Fruit fly (Drosophila melanogaster) whole organism, pupa: ENCODE data around the gene CG3679.

ENCODE experiments used
- CG10348 ChIP-seq: fragments of 200-800 bp; sonication (Bioruptor generic); IDR thresholded peaks from 2 replicates; pipeline ENCODE4 v1.3.6; 2022; ENCODE audit warnings: missing biosample characterization, missing genetic modification characterization
- CG12605 ChIP-seq: fragments of 200-800 bp; sonication (Bioruptor generic); IDR thresholded peaks from 2 replicates; pipeline ENCODE4 v1.3.6; 2022; ENCODE audit warnings: missing biosample characterization, missing genetic modification characterization
- CG13204 ChIP-seq: fragments of 200-800 bp; sonication (Bioruptor generic); optimal IDR thresholded peaks from 2 replicates; lab custom pipeline; 2018; ENCODE audit warnings: missing biosample characterization, mild to moderate bottlenecking, missing genetic modification characterization, moderate library complexity
- CG14655 ChIP-seq: fragments of 200-800 bp; sonication (Bioruptor generic); optimal IDR thresholded peaks from 3 replicates; lab custom pipeline; 2017; ENCODE audit warnings: mild to moderate bottlenecking, missing biosample characterization, missing genetic modification reagents, missing genetic modification characterization
- CG15710 ChIP-seq: fragments of 200-800 bp; sonication (Bioruptor generic); optimal IDR thresholded peaks from 2 replicates; lab custom pipeline; 2018; ENCODE audit warnings: missing biosample characterization, mild to moderate bottlenecking, missing genetic modification characterization, moderate library complexity
- CG17806 ChIP-seq: fragments of 200-800 bp; sonication (Bioruptor generic); optimal IDR thresholded peaks from 2 replicates; lab custom pipeline; 2018; ENCODE audit warnings: missing biosample characterization, mild to moderate bottlenecking, missing genetic modification characterization, moderate library complexity
- CG32121 ChIP-seq: fragments of 200-800 bp; sonication (Bioruptor generic); IDR thresholded peaks from 2 replicates; pipeline ENCODE4 v1.3.6; 2022; ENCODE audit warnings: missing biosample characterization, missing genetic modification characterization
- CG34367 ChIP-seq: fragments of 200-800 bp; sonication (Bioruptor generic); optimal IDR thresholded peaks from 2 replicates; lab custom pipeline; 2018; ENCODE audit warnings: missing biosample characterization, mild to moderate bottlenecking, missing genetic modification characterization
- CG4496 ChIP-seq: fragments of 200-800 bp; sonication (Bioruptor generic); IDR thresholded peaks from 3 replicates; pipeline ENCODE4 v1.3.6; 2022; ENCODE audit warnings: missing biosample characterization, missing genetic modification characterization
- CG8159 ChIP-seq: fragments of 200-800 bp; sonication (Bioruptor generic); optimal IDR thresholded peaks from 3 replicates; lab custom pipeline; 2018; ENCODE audit warnings: missing biosample characterization, mild to moderate bottlenecking, missing genetic modification characterization, moderate library complexity
- CG8301 ChIP-seq: fragments of 200-800 bp; sonication (Bioruptor generic); optimal IDR thresholded peaks from 2 replicates; lab custom pipeline; 2018; ENCODE audit warnings: missing biosample characterization, mild to moderate bottlenecking, missing genetic modification characterization
- CG9948 ChIP-seq: fragments of 200-800 bp; sonication (Bioruptor generic); optimal IDR thresholded peaks from 2 replicates; lab custom pipeline; 2018; ENCODE audit warnings: missing biosample characterization, mild to moderate bottlenecking, missing genetic modification characterization, moderate library complexity
- D1 ChIP-seq: fragments of 200-800 bp; sonication (Bioruptor generic); optimal IDR thresholded peaks from 2 replicates; lab custom pipeline; 2018; ENCODE audit warnings: missing biosample characterization, mild to moderate bottlenecking, missing genetic modification characterization, moderate library complexity
- EcR ChIP-seq: fragments of 200-800 bp; sonication (Bioruptor generic); optimal IDR thresholded peaks from 3 replicates; lab custom pipeline; 2019; ENCODE audit warnings: missing biosample characterization, missing genetic modification characterization, mild to moderate bottlenecking, moderate library complexity, missing genetic modification reagents
- Ets98B ChIP-seq: fragments of 200-800 bp; sonication (Bioruptor generic); IDR thresholded peaks from 2 replicates; pipeline ENCODE4 v1.3.6; 2022; ENCODE audit warnings: missing biosample characterization, missing genetic modification characterization
- Pif1A ChIP-seq: fragments of 200-800 bp; sonication (Bioruptor generic); optimal IDR thresholded peaks from 3 replicates; lab custom pipeline; 2016; ENCODE audit warnings: missing biosample characterization, missing genetic modification characterization
- Pif1B ChIP-seq: fragments of 200-800 bp; sonication (Bioruptor generic); optimal IDR thresholded peaks from 3 replicates; lab custom pipeline; 2016; ENCODE audit warnings: missing biosample characterization, missing genetic modification characterization
- Snoo ChIP-seq: fragments of 200-800 bp; sonication (Bioruptor generic); optimal IDR thresholded peaks from 3 replicates; lab custom pipeline; 2017; ENCODE audit warnings: missing biosample characterization, mild to moderate bottlenecking, missing genetic modification characterization, inconsistent platforms
- fd96Ca ChIP-seq: fragments of 200-800 bp; sonication (Bioruptor generic); IDR thresholded peaks from 3 replicates; pipeline ENCODE4 v1.3.6; 2022; ENCODE audit warnings: missing biosample characterization, missing genetic modification characterization
- gl ChIP-seq: fragments of 200-800 bp; sonication (Bioruptor generic); optimal IDR thresholded peaks from 2 replicates; lab custom pipeline; 2018; ENCODE audit warnings: missing biosample characterization, mild to moderate bottlenecking, missing genetic modification characterization
- rn ChIP-seq: fragments of 200-800 bp; sonication (Bioruptor generic); IDR thresholded peaks from 2 replicates; pipeline ENCODE4 v1.3.6; 2022; ENCODE audit warnings: missing biosample characterization, missing genetic modification characterization

Gene CG3679

DNA sequence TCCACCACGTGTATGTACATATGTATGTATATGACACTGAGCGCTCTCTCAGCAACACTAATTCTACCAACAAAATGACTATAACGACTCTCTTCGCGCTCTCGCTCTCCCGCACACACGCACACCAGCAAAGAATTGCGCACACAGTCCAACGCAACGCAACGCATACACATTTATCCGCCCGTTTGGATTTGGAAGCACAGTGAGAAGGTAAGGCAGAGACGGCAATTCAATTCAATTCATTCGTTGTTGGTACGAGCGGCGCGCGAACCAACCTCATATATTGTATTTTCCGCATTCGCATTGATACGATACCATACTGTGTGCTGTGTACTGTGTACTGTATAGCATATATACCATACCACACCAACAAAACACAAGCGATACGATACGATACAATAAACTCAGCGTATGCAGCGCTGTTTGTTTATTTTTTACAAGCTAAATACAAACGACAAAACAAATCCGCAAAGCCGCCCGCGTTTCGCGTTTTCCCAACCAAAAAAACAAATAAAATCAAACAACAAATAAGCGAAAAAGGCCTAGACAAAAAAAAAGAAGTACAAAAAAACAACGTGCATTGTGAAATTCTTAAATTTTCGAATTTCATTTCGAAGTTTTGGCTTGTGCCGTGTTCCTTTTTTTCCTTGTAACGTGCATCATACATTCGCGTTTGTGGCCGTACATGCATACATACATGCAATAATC lies 29.9 kb downstream of the CG3679 start, which contains the start of the genes CG9921 and Dsp1:
TSS of gene CG9921 (minus strand) at position 167 of the 708 bp plus-strand sequence.
TSS of gene Dsp1 (plus strand) at position 179 of the 708 bp plus-strand sequence.
- TF ChIP-seq CG17806 (tag; lab: Kevin White, UChicago) (no peak), CG4496 (GFP tag; lab: Robert Waterston, UW) (peak; percentile 29; the same call in 1 of the 3 replicates), Ets98B (GFP tag; lab: Robert Waterston, UW) (peak; percentile 35; the same call in 1 of the 2 replicates), CG15710 (no peak), fd96Ca (GFP tag; lab: Robert Waterston, UW) (peak; percentile 54; the same call in 1 of the 3 replicates), EcR (GFP tag; lab: Kevin White, UChicago) (peak; percentile 9), CG8159 (tag; lab: Kevin White, UChicago) (no peak), Pif1A (GFP tag; lab: Kevin White, UChicago) (no peak), CG12605 (0 out of 2 replicates have a peak, but pooled peaks have one; percentile 30), CG14655 (GFP tag; lab: Kevin White, UChicago) (peak; percentile 3)

DNA sequence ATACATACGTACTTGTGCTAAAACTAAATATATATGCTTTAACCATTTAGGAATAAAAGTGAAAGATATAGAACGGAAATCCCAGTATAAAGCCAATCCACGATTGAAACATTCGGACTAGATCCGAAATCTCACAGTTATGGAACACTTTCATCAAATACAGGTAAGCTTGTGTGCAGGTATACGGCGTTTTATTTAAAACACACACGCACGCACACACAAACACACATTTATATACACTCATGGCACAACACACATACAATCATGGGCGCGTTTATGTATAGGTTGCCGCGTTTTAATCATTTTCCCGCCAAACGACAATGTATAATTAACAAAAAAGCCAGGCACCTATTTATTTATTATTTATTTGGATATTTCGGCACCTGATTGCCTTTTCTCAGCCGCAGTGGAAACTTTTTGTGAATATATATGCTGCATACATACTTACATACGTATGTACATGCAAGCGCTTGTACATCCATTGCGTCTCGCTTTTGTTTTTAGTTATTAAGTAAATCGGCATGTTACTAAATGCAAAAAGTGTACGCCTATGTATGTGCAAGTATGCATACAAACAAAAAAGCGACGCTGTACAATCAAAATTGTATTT lies 30.7 kb downstream of the CG3679 start:
- TF ChIP-seq CG13204 (GFP tag; lab: Kevin White, UChicago) (no peak), CG12605 (no peak), fd96Ca (GFP tag; lab: Robert Waterston, UW) (no peak), Ets98B (GFP tag; lab: Robert Waterston, UW) (no peak), CG4496 (GFP tag; lab: Robert Waterston, UW) (no peak), CG8301 (tag; lab: Kevin White, UChicago) (no peak), CG15710 (no peak), CG8159 (tag; lab: Kevin White, UChicago) (no peak), Pif1B (GFP tag; lab: Kevin White, UChicago) (no peak), CG14655 (GFP tag; lab: Kevin White, UChicago) (no peak), gl (tag; lab: Kevin White, UChicago) (no peak), Snoo (tag; lab: Kevin White, UChicago) (no peak), CG34367 (tag; lab: Kevin White, UChicago) (no peak), EcR (GFP tag; lab: Kevin White, UChicago) (no peak), Pif1A (GFP tag; lab: Kevin White, UChicago) (no peak), D1 (no peak)

DNA sequence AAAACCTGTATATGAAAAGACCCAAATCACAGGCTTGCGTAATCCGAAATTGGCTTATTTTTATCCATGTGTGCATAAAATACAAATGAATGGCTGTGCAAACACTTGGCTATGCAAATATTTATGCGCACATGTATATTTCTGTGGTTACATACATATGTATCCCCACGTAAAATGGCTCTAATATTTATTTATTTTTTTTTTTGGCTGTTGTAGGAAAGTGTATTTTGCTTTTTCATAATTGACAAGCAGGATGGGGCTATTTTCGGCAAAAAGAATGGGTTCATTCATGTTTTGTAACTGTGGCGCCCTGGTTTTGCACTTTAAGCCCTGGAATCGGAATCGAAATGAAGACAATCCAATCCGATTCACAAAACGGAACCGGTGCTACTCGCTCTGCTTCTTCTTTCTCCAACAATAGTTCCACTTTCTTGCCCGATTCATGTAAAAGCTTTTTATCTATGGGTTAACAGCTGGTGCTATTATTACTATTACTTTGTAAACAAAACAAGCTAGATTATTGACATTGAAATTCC lies 31.5 kb downstream of the CG3679 start:
- TF ChIP-seq CG12605 (peak; percentile 64; the same call in 1 of the 2 replicates), Ets98B (GFP tag; lab: Robert Waterston, UW) (peak; percentile 87), CG13204 (GFP tag; lab: Kevin White, UChicago) (no peak), CG34367 (tag; lab: Kevin White, UChicago) (peak; percentile 46), CG17806 (tag; lab: Kevin White, UChicago) (peak; percentile 62), CG8159 (tag; lab: Kevin White, UChicago) (peak; percentile 57), rn (GFP tag; lab: Robert Waterston, UW) (peak; percentile 61), CG15710 (peak; percentile 55), Pif1B (GFP tag; lab: Kevin White, UChicago) (peak; percentile 77), CG10348 (GFP tag; lab: Robert Waterston, UW) (no peak), D1 (no peak), CG9948 (peak; percentile 33), EcR (GFP tag; lab: Kevin White, UChicago) (no peak), Snoo (tag; lab: Kevin White, UChicago) (peak; percentile 67), gl (tag; lab: Kevin White, UChicago) (no peak), fd96Ca (GFP tag; lab: Robert Waterston, UW) (peak; percentile 86), CG8301 (tag; lab: Kevin White, UChicago) (peak; percentile 49), CG4496 (GFP tag; lab: Robert Waterston, UW) (peak; percentile 93), CG32121 (GFP tag; lab: Robert Waterston, UW) (peak; percentile 90), Pif1A (GFP tag; lab: Kevin White, UChicago) (peak; percentile 80), CG14655 (GFP tag; lab: Kevin White, UChicago) (no peak)
- TF ChIP-seq, all 21 proteins: peak for 15

DNA sequence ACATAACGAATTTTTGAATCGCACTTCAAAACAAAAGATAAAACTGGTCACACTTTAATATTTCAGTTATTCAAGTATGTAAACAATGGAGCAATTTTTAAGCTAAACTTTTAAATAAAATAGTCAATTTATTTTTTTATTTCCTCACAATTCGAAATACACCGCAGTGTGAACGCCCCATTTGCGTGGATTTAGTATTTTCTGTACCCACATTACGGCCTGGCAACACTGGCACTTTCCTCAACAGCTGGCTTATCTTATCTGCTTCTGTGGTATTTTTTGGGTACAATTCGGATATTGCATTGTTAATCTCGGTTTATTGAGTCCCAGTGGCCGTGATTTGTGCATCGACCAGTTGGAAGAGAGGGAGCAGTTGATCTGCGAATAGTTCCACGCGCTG lies 46.4 kb downstream of the CG3679 start, which contains the start of gene sl:
TSS of gene sl (plus strand) at position 254 of the 400 bp plus-strand sequence.
- TF ChIP-seq Snoo (tag; lab: Kevin White, UChicago) (no peak), fd96Ca (GFP tag; lab: Robert Waterston, UW) (no peak), CG13204 (GFP tag; lab: Kevin White, UChicago) (no peak), CG14655 (GFP tag; lab: Kevin White, UChicago) (no peak), CG8301 (tag; lab: Kevin White, UChicago) (no peak), Pif1B (GFP tag; lab: Kevin White, UChicago) (no peak), CG34367 (tag; lab: Kevin White, UChicago) (no peak), CG8159 (tag; lab: Kevin White, UChicago) (no peak), D1 (no peak), CG12605 (no peak), CG17806 (tag; lab: Kevin White, UChicago) (no peak), CG10348 (GFP tag; lab: Robert Waterston, UW) (no peak), CG9948 (no peak), CG32121 (GFP tag; lab: Robert Waterston, UW) (no peak), Ets98B (GFP tag; lab: Robert Waterston, UW) (no peak)
